Worm (Caenorhabditis elegans) whole organism, young adult: ENCODE results near the gene F37C12.18.

Experiments
- B0035.1 ChIP-seq: sonication (generic microtip); optimal IDR thresholded peaks from 2 replicates; lab custom pipeline; 2016; ENCODE audit warnings: missing genetic modification characterization, mild to moderate bottlenecking, missing compliant biosample characterization, missing genotype, missing genetic modification reagents
- B0261.1 ChIP-seq: sonication (generic microtip); optimal IDR thresholded peaks from 2 replicates; lab custom pipeline; 2016; ENCODE audit warnings: mild to moderate bottlenecking, missing genetic modification characterization, moderate library complexity, missing compliant biosample characterization
- C17E4.6 ChIP-seq: fragments of 200-800 bp; sonication (Bioruptor generic); IDR thresholded peaks from 2 replicates; pipeline ENCODE4 v1.3.6; 2022; ENCODE audit warnings: missing genetic modification reagents, missing genetic modification characterization, missing compliant biosample characterization
- F10E7.11 ChIP-seq: sonication (generic microtip); optimal IDR thresholded peaks from 2 replicates; lab custom pipeline; 2017; ENCODE audit warnings: mild to moderate bottlenecking, missing genetic modification characterization, moderate library complexity, missing compliant biosample characterization
- F33H1.4 ChIP-seq: fragments of 200-800 bp; sonication (Bioruptor generic); IDR thresholded peaks from 2 replicates; pipeline ENCODE4 v1.3.6; 2022; ENCODE audit warnings: missing genetic modification reagents, missing genetic modification characterization, missing compliant biosample characterization
- F39B2.1 ChIP-seq: fragments of 200-800 bp; sonication (Bioruptor generic); IDR thresholded peaks from 2 replicates; pipeline ENCODE4 v1.3.6; 2022; ENCODE audit warnings: missing genetic modification reagents, missing genetic modification characterization, missing compliant biosample characterization
- F52B5.7 ChIP-seq: sonication (generic microtip); optimal IDR thresholded peaks from 2 replicates; lab custom pipeline; 2016; ENCODE audit warnings: mild to moderate bottlenecking, missing genetic modification characterization, missing compliant biosample characterization
- F55B11.4 ChIP-seq: sonication (generic microtip); optimal IDR thresholded peaks from 2 replicates; lab custom pipeline; 2016; ENCODE audit warnings: missing compliant biosample characterization, missing genetic modification characterization, borderline replicate concordance; ENCODE audit not compliant: insufficient read depth
- T07F8.4 ChIP-seq: sonication (generic microtip); optimal IDR thresholded peaks from 2 replicates; lab custom pipeline; 2016; ENCODE audit warnings: mild to moderate bottlenecking, missing genetic modification characterization, moderate library complexity, missing compliant biosample characterization
- Y56A3A.18 ChIP-seq: fragments of 200-800 bp; sonication (Bioruptor generic); IDR thresholded peaks from 2 replicates; pipeline ENCODE4 v1.3.6; 2022; ENCODE audit warnings: missing genetic modification reagents, missing genetic modification characterization, missing compliant biosample characterization
- aptf-2 ChIP-seq: fragments of 200-800 bp; sonication (Bioruptor generic); conservative IDR thresholded peaks from 2 replicates; pipeline ENCODE4 v1.3.6; 2022; ENCODE audit warnings: missing genetic modification reagents, missing genetic modification characterization, missing compliant biosample characterization
- attf-5 ChIP-seq: fragments of 200-800 bp; sonication (Bioruptor generic); optimal IDR thresholded peaks from 2 replicates; lab custom pipeline; 2018; ENCODE audit warnings: mild to moderate bottlenecking, missing genetic modification characterization, missing compliant biosample characterization
- bed-2 ChIP-seq: fragments of 200-800 bp; sonication (Bioruptor generic); IDR thresholded peaks from 2 replicates; pipeline ENCODE4 v1.3.6; 2022; ENCODE audit warnings: missing genetic modification reagents, missing genetic modification characterization, missing compliant biosample characterization
- ceh-27 ChIP-seq: fragments of 200-800 bp; sonication (Bioruptor generic); optimal IDR thresholded peaks from 2 replicates; lab custom pipeline; 2018; ENCODE audit warnings: mild to moderate bottlenecking, missing genetic modification characterization, moderate library complexity, missing compliant biosample characterization
- ceh-91 ChIP-seq: fragments of 200-800 bp; sonication (Bioruptor generic); IDR thresholded peaks from 2 replicates; pipeline ENCODE4 v1.3.6; 2022; ENCODE audit warnings: missing genetic modification reagents, missing genetic modification characterization, missing compliant biosample characterization
- dpl-1 ChIP-seq: fragments of 150-350 bp; optimal IDR thresholded peaks from 2 replicates; lab custom pipeline; 2014; ENCODE audit warnings: missing biosample characterization, missing genetic modification reagents, missing genetic modification characterization
- hlh-12 ChIP-seq: sonication (generic microtip); optimal IDR thresholded peaks from 2 replicates; lab custom pipeline; 2016; ENCODE audit warnings: missing genetic modification characterization, missing compliant biosample characterization
- let-526 ChIP-seq: fragments of 200-800 bp; sonication (Bioruptor generic); IDR thresholded peaks from 2 replicates; pipeline ENCODE4 v1.3.6; 2022; ENCODE audit warnings: missing genetic modification reagents, missing genetic modification characterization, missing compliant biosample characterization
- let-607 ChIP-seq, 2 experiments: fragments of 200-800 bp in 1 of 2; sonication (Bioruptor generic) in 1 of 2; sonication (generic microtip) in 1 of 2; optimal IDR thresholded peaks; 2 replicates each; lab custom pipeline; 2016 to 2018; ENCODE audit warnings: mild to moderate bottlenecking in 2 of 2, missing compliant biosample characterization in 2 of 2, missing genetic modification characterization in 2 of 2, moderate library complexity in 2 of 2, missing genotype in 1 of 2
- lin-26 ChIP-seq: fragments of 200-800 bp; sonication (Bioruptor generic); IDR thresholded peaks from 2 replicates; pipeline ENCODE4 v1.3.6; 2022; ENCODE audit warnings: missing genetic modification reagents, missing genetic modification characterization, missing compliant biosample characterization
- lin-35 ChIP-seq, 3 experiments: fragments of 150-350 bp in 2 of 3; sonication (generic microtip) in 1 of 3; optimal IDR thresholded peaks; 2 replicates each; lab custom pipeline; 2014 to 2018; ENCODE audit warnings: missing biosample characterization in 3 of 3, missing genetic modification characterization in 3 of 3, missing genetic modification reagents in 3 of 3
- lin-40 ChIP-seq: sonication (generic microtip); optimal IDR thresholded peaks from 2 replicates; lab custom pipeline; 2016; ENCODE audit warnings: missing genetic modification characterization, mild to moderate bottlenecking, missing compliant biosample characterization, missing genotype, missing genetic modification reagents
- lin-54 ChIP-seq: fragments of 200-800 bp; sonication (Bioruptor generic); optimal IDR thresholded peaks from 2 replicates; lab custom pipeline; 2018; ENCODE audit warnings: mild to moderate bottlenecking, missing genetic modification characterization, missing compliant biosample characterization
- lsl-1 ChIP-seq: fragments of 200-800 bp; sonication (Bioruptor generic); optimal IDR thresholded peaks from 2 replicates; lab custom pipeline; 2018; ENCODE audit warnings: mild to moderate bottlenecking, missing genetic modification characterization, moderate library complexity, missing compliant biosample characterization
- madf-10 ChIP-seq: sonication (generic microtip); optimal IDR thresholded peaks from 2 replicates; lab custom pipeline; 2016; ENCODE audit warnings: mild to moderate bottlenecking, missing genetic modification characterization, missing compliant biosample characterization
- madf-3 ChIP-seq: fragments of 200-800 bp; sonication (Bioruptor generic); IDR thresholded peaks from 2 replicates; pipeline ENCODE4 v1.3.6; 2022; ENCODE audit warnings: missing genetic modification reagents, missing genetic modification characterization, missing compliant biosample characterization
- madf-8 ChIP-seq: fragments of 200-800 bp; sonication (Bioruptor generic); conservative IDR thresholded peaks from 2 replicates; pipeline ENCODE4 v1.3.6; 2022; ENCODE audit warnings: missing genetic modification reagents, missing genetic modification characterization, missing compliant biosample characterization
- mes-4 ChIP-seq: sonication (generic microtip); optimal IDR thresholded peaks from 2 replicates; lab custom pipeline; 2016; ENCODE audit warnings: missing genotype, missing genetic modification characterization, missing compliant biosample characterization
- nfya-2 ChIP-seq: fragments of 200-800 bp; sonication (Bioruptor generic); IDR thresholded peaks from 2 replicates; pipeline ENCODE4 v1.3.6; 2022; ENCODE audit warnings: missing genetic modification reagents, missing genetic modification characterization, missing compliant biosample characterization
- nhr-120 ChIP-seq: fragments of 200-800 bp; sonication (Bioruptor generic); IDR thresholded peaks from 2 replicates; pipeline ENCODE4 v1.3.6; 2022; ENCODE audit warnings: missing genetic modification characterization, missing compliant biosample characterization
- nhr-179 ChIP-seq: sonication (generic microtip); optimal IDR thresholded peaks from 2 replicates; lab custom pipeline; 2016; ENCODE audit warnings: mild to moderate bottlenecking, missing genetic modification characterization, missing compliant biosample characterization
- nhr-27 ChIP-seq: fragments of 200-800 bp; sonication (Bioruptor generic); optimal IDR thresholded peaks from 2 replicates; lab custom pipeline; 2018; ENCODE audit warnings: mild to moderate bottlenecking, missing genetic modification characterization, moderate library complexity, missing compliant biosample characterization
- nhr-80 ChIP-seq: sonication (generic microtip); optimal IDR thresholded peaks from 2 replicates; lab custom pipeline; 2016; ENCODE audit warnings: missing genetic modification characterization, missing compliant biosample characterization
- nhr-90 ChIP-seq: sonication (generic microtip); optimal IDR thresholded peaks from 2 replicates; lab custom pipeline; 2016; ENCODE audit warnings: missing genotype, mild to moderate bottlenecking, missing genetic modification characterization, missing compliant biosample characterization
- pha-4 ChIP-seq: fragments of 150-350 bp; sonication (generic microtip); optimal IDR thresholded peaks from 2 replicates; lab custom pipeline; 2014; ENCODE audit warnings: missing biosample characterization, missing genetic modification reagents, missing genetic modification characterization
- sea-2 ChIP-seq: fragments of 200-800 bp; sonication (Bioruptor generic); IDR thresholded peaks from 2 replicates; pipeline ENCODE4 v1.3.6; 2022; ENCODE audit warnings: missing genetic modification characterization, missing compliant biosample characterization
- snpc-1.1 ChIP-seq: sonication (generic microtip); optimal IDR thresholded peaks from 2 replicates; lab custom pipeline; 2017; ENCODE audit warnings: missing genetic modification characterization, mild to moderate bottlenecking, missing compliant biosample characterization, antibody characterized with exemption, moderate library complexity, missing genotype, missing genetic modification reagents; ENCODE audit not compliant: insufficient read depth
- sptf-2 ChIP-seq: fragments of 200-800 bp; sonication (Bioruptor generic); optimal IDR thresholded peaks from 2 replicates; lab custom pipeline; 2018; ENCODE audit warnings: mild to moderate bottlenecking, missing genetic modification characterization, missing compliant biosample characterization
- tbp1 ChIP-seq: fragments of 200-800 bp; sonication (Bioruptor generic); optimal IDR thresholded peaks from 2 replicates; lab custom pipeline; 2018; ENCODE audit warnings: mild to moderate bottlenecking, missing genetic modification characterization, missing compliant biosample characterization
- tlf-1 ChIP-seq: fragments of 200-800 bp; sonication (Bioruptor generic); optimal IDR thresholded peaks from 2 replicates; lab custom pipeline; 2018; ENCODE audit warnings: mild to moderate bottlenecking, missing genetic modification characterization, missing compliant biosample characterization
- zfh-2 ChIP-seq: fragments of 200-800 bp; sonication (Bioruptor generic); conservative IDR thresholded peaks from 2 replicates; pipeline ENCODE4 v1.3.6; 2022; ENCODE audit warnings: missing genetic modification reagents, missing genetic modification characterization, missing compliant biosample characterization
- ztf-3 ChIP-seq: fragments of 200-800 bp; sonication (Bioruptor generic); optimal IDR thresholded peaks from 2 replicates; lab custom pipeline; 2018; ENCODE audit warnings: mild to moderate bottlenecking, missing genetic modification characterization, missing compliant biosample characterization

The F37C12.18 gene

ce11 chrIII:7161055-7161454 lies 34.2 kb downstream of the F37C12.18 start, which contains the start of gene rnp-7:
Gene rnp-7 (minus strand): TSS chrIII:7161155.
- no peak for TF ChIP-seq lin-26 (GFP tag; lab: Robert Waterston, UW)
- TF ChIP-seq B0261.1 (tag; lab: Kevin White, UChicago) = no peak
- TF ChIP-seq nhr-90 (tag; lab: Kevin White, UChicago) = no peak
- TF ChIP-seq F39B2.1 = no peak
- TF ChIP-seq dpl-1 (GFP tag; lab: Kevin White, UChicago) = no peak
- no peak for TF ChIP-seq sptf-2 (GFP tag; lab: Kevin White, UChicago)
- no peak for TF ChIP-seq F52B5.7 (tag; lab: Kevin White, UChicago)
- TF ChIP-seq C17E4.6 (GFP tag; lab: Robert Waterston, UW) = no peak
- no peak for TF ChIP-seq ztf-3
- no peak for TF ChIP-seq aptf-2
- TF ChIP-seq lsl-1 (GFP tag; lab: Kevin White, UChicago) = no peak
- TF ChIP-seq hlh-12 (tag; lab: Kevin White, UChicago) = no peak

- TF ChIP-seq madf-8 (GFP tag; lab: Robert Waterston, UW) (no peak), attf-5 (GFP tag; lab: Kevin White, UChicago) (no peak), nhr-80 (tag; lab: Kevin White, UChicago) (no peak), Y56A3A.18 (GFP tag; lab: Robert Waterston, UW) (no peak)
These were observed 36.0 kb downstream of the F37C12.18 start for ce11 chrIII:7159246-7159645.

- peak; percentile 73; the same call in 1 of the 2 replicates for TF ChIP-seq madf-3 (GFP tag; lab: Robert Waterston, UW)
- TF ChIP-seq lsl-1 (GFP tag; lab: Kevin White, UChicago) = no peak
These were observed 36.5 kb downstream of the F37C12.18 start, which contains the start of gene nuo-4 for ce11 chrIII:7158709-7159108. Gene nuo-4 (minus strand): TSS chrIII:7158809.

- TF ChIP-seq nhr-80 (tag; lab: Kevin White, UChicago) (peak; percentile 77), lin-40 (peak; percentile 89), T07F8.4 (peak; percentile 4), let-526 (GFP tag; lab: Robert Waterston, UW) (peak; percentile 12; the same call in 1 of the 2 replicates), zfh-2 (GFP tag; lab: Robert Waterston, UW) (peak; percentile 81), B0261.1 (tag; lab: Kevin White, UChicago) (no peak), F33H1.4 (GFP tag; lab: Robert Waterston, UW) (peak; percentile 25; the same call in 1 of the 2 replicates), F10E7.11 (tag; lab: Kevin White, UChicago) (no peak), madf-3 (GFP tag; lab: Robert Waterston, UW) (peak; percentile 78), mes-4 (tag; lab: Kevin White, UChicago) (no peak), lin-54 (peak; percentile 60), ceh-91 (GFP tag; lab: Robert Waterston, UW) (no peak), nhr-90 (tag; lab: Kevin White, UChicago) (peak; percentile 19), let-607 (tag; optimal IDR thresholded peaks at IDR 0.05; lab: Kevin White, UChicago) (peak; percentile 63 to 70), C17E4.6 (GFP tag; lab: Robert Waterston, UW) (0 out of 2 replicates have a peak, but pooled peaks have one; percentile 19), snpc-1.1 (no peak), sea-2 (GFP tag; lab: Robert Waterston, UW) (no peak), ceh-27 (GFP tag; lab: Kevin White, UChicago) (peak; percentile 83), tlf-1 (GFP tag; lab: Kevin White, UChicago) (peak; percentile 60), F55B11.4 (tag; lab: Kevin White, UChicago) (no peak), nfya-2 (GFP tag; lab: Robert Waterston, UW) (no peak), madf-10 (peak; percentile 71), nhr-27 (tag; lab: Kevin White, UChicago) (no peak), bed-2 (no peak), B0035.1 (no peak), lsl-1 (GFP tag; lab: Kevin White, UChicago) (peak; percentile 3), pha-4 (tag; lab: Kevin White, UChicago) (peak; percentile 38), nhr-179 (tag; lab: Kevin White, UChicago) (no peak), tbp1 (GFP tag; lab: Kevin White, UChicago) (peak; percentile 51), F39B2.1 (0 out of 2 replicates have a peak, but pooled peaks have one; percentile 43), lin-35 (GFP tag; optimal IDR thresholded peaks at IDR 0.05; lab: Kevin White, UChicago) (peak in 1 of 3 experiments; percentile 75), nhr-120 (GFP tag; lab: Robert Waterston, UW) (no peak)
These were observed 39.6 kb downstream of the F37C12.18 start for ce11 chrIII:7155631-7156030.
